Worm (Caenorhabditis elegans): ENCODE measurements around the gene R11D1.7.

ce11 chrV:12670607-12671006, 49.2 kb upstream of the R11D1.7 start, which contains the start of gene srx-116:
- TF ChIP-seq nhr-28 (tag; optimal IDR thresholded peaks at IDR 0.05) (no peak), ztf-11 (tag; optimal IDR thresholded peaks at IDR 0.05) (no peak), pha-4 (tag; optimal IDR thresholded peaks at IDR 0.05) (no peak), lin-13 (tag; optimal IDR thresholded peaks at IDR 0.05) (no peak), tbx-8 (GFP tag; optimal IDR thresholded peaks at IDR 0.05) (no peak), snpc-4 (tag; optimal IDR thresholded peaks at IDR 0.05) (no peak)
